Worm (Caenorhabditis elegans) whole organism, L1 larva: Measurements from ENCODE around the gene mlt-3.
A peak's percentile ranks its signal among the peaks of the same experiment; 100 is the strongest.

ENCODE experiments used
- C16A3.4 ChIP-seq: fragments of 150-350 bp; optimal IDR thresholded peaks from 2 replicates; lab custom pipeline; 2014; ENCODE audit warnings: missing biosample characterization, missing genetic modification characterization
- F16B12.6 ChIP-seq: fragments of 150-350 bp; optimal IDR thresholded peaks from 2 replicates; lab custom pipeline; 2014; ENCODE audit warnings: missing biosample characterization, missing genetic modification characterization
- alr-1 ChIP-seq: fragments of 200-800 bp; sonication (Bioruptor generic); optimal IDR thresholded peaks from 2 replicates; lab custom pipeline; 2018; ENCODE audit warnings: borderline replicate concordance, mild to moderate bottlenecking, missing genetic modification characterization, missing compliant biosample characterization
- ama-1 ChIP-seq: fragments of 150-350 bp; optimal IDR thresholded peaks from 2 replicates; lab custom pipeline; 2014
- blmp-1 ChIP-seq: fragments of 150-350 bp; optimal IDR thresholded peaks from 2 replicates; lab custom pipeline; 2014; ENCODE audit warnings: missing biosample characterization, missing genetic modification characterization
- ceh-63 ChIP-seq: fragments of 200-800 bp; sonication (Bioruptor generic); optimal IDR thresholded peaks from 2 replicates; lab custom pipeline; 2018; ENCODE audit warnings: mild to moderate bottlenecking, missing genetic modification characterization, missing compliant biosample characterization
- ceh-82 ChIP-seq, 3 experiments: fragments of 150-350 bp in 1 of 3; sonication (generic microtip) in 2 of 3; optimal IDR thresholded peaks; 2 replicates each; lab custom pipeline; 2014 to 2017; ENCODE audit warnings: missing biosample characterization in 3 of 3, missing genetic modification characterization in 3 of 3
- ceh-90 ChIP-seq: sonication (generic microtip); optimal IDR thresholded peaks from 2 replicates; lab custom pipeline; 2016; ENCODE audit warnings: missing genetic modification characterization, missing compliant biosample characterization
- ces-1 ChIP-seq: fragments of 150-350 bp; optimal IDR thresholded peaks from 2 replicates; lab custom pipeline; 2014; ENCODE audit warnings: missing biosample characterization, missing genetic modification reagents, missing genetic modification characterization
- dpl-1 ChIP-seq, 3 experiments: fragments of 150-350 bp in 2 of 3; sonication (generic microtip) in 1 of 3; optimal IDR thresholded peaks; 2 replicates each; lab custom pipeline; 2014 to 2017; ENCODE audit warnings: missing biosample characterization in 3 of 3, missing genetic modification characterization in 3 of 3, missing genetic modification reagents in 3 of 3
- dsc-1 ChIP-seq: sonication (generic microtip); optimal IDR thresholded peaks from 2 replicates; lab custom pipeline; 2016; ENCODE audit warnings: mild to moderate bottlenecking, missing genetic modification characterization, missing compliant biosample characterization
- efl-1 ChIP-seq, 4 experiments: fragments of 150-350 bp; optimal IDR thresholded peaks in 3 of 4; peaks in 1 of 4; 1 replicate in 1 of 4; 2 replicates in 3 of 4; lab custom pipeline; 2014; ENCODE audit warnings: missing biosample characterization in 2 of 4, missing genetic modification characterization in 2 of 4, missing genetic modification reagents in 2 of 4
- egl-13 ChIP-seq: sonication (generic microtip); optimal IDR thresholded peaks from 2 replicates; lab custom pipeline; 2016; ENCODE audit warnings: missing genotype, missing genetic modification reagents, missing genetic modification characterization, missing compliant biosample characterization
- elt-2 ChIP-seq: sonication (generic microtip); optimal IDR thresholded peaks from 2 replicates; lab custom pipeline; 2016; ENCODE audit warnings: missing genetic modification characterization, mild to moderate bottlenecking, inconsistent platforms, missing compliant biosample characterization, missing genetic modification reagents
- elt-3 ChIP-seq, 6 experiments: fragments of 150-350 bp in 1 of 6; sonication (generic microtip); optimal IDR thresholded peaks; 2 replicates each; lab custom pipeline; 2017 to 2018; ENCODE audit warnings: missing biosample characterization in 6 of 6, missing genetic modification characterization in 6 of 6, inconsistent platforms in 1 of 6
- ets-5 ChIP-seq: fragments of 200-800 bp; sonication (Bioruptor generic); IDR thresholded peaks from 2 replicates; pipeline ENCODE4 v1.3.6; 2022; ENCODE audit warnings: missing genetic modification characterization, missing compliant biosample characterization
- fkh-8 ChIP-seq: sonication (generic microtip); optimal IDR thresholded peaks from 2 replicates; lab custom pipeline; 2016; ENCODE audit warnings: mild to moderate bottlenecking, missing genetic modification characterization, missing compliant biosample characterization
- fos-1 ChIP-seq: fragments of 150-350 bp; optimal IDR thresholded peaks from 2 replicates; lab custom pipeline; 2014; ENCODE audit warnings: missing biosample characterization, missing genetic modification characterization
- hlh-17 ChIP-seq: fragments of 200-800 bp; sonication (Bioruptor generic); optimal IDR thresholded peaks from 2 replicates; lab custom pipeline; 2018; ENCODE audit warnings: missing genetic modification characterization, mild to moderate bottlenecking, missing compliant biosample characterization, moderate library complexity, borderline replicate concordance
- hpl-2 ChIP-seq: fragments of 150-350 bp; optimal IDR thresholded peaks from 2 replicates; lab custom pipeline; 2014; ENCODE audit warnings: missing biosample characterization, missing genetic modification reagents, missing genetic modification characterization
- irx-1 ChIP-seq: sonication (generic microtip); optimal IDR thresholded peaks from 2 replicates; lab custom pipeline; 2016; ENCODE audit warnings: missing genetic modification characterization, missing compliant biosample characterization
- isw-1 ChIP-seq: fragments of 200-800 bp; sonication (Bioruptor generic); IDR thresholded peaks from 2 replicates; pipeline ENCODE4 v1.3.6; 2022; ENCODE audit warnings: missing genetic modification characterization, missing compliant biosample characterization
- jun-1 ChIP-seq: fragments of 150-350 bp; optimal IDR thresholded peaks from 2 replicates; lab custom pipeline; 2014; ENCODE audit warnings: missing biosample characterization, missing genetic modification reagents, missing genetic modification characterization
- lin-35 ChIP-seq, 2 experiments: fragments of 150-350 bp; optimal IDR thresholded peaks; 2 replicates each; lab custom pipeline; 2014; ENCODE audit warnings: missing biosample characterization in 2 of 2, missing genetic modification characterization in 2 of 2, missing genetic modification reagents in 2 of 2
- lin-39 ChIP-seq: fragments of 150-350 bp; optimal IDR thresholded peaks from 2 replicates; lab custom pipeline; 2014; ENCODE audit warnings: missing biosample characterization, missing genetic modification reagents, missing genetic modification characterization
- mep-1 ChIP-seq: fragments of 150-350 bp; optimal IDR thresholded peaks from 2 replicates; lab custom pipeline; 2014; ENCODE audit warnings: missing biosample characterization, missing genetic modification characterization
- nhr-11 ChIP-seq: fragments of 150-350 bp; optimal IDR thresholded peaks from 2 replicates; lab custom pipeline; 2014; ENCODE audit warnings: missing biosample characterization, missing genetic modification characterization
- nhr-19 ChIP-seq: fragments of 200-800 bp; sonication (Bioruptor generic); conservative IDR thresholded peaks from 2 replicates; pipeline ENCODE4 v1.3.6; 2022; ENCODE audit warnings: missing genetic modification characterization, missing compliant biosample characterization
- nhr-20 ChIP-seq: sonication (generic microtip); optimal IDR thresholded peaks from 2 replicates; lab custom pipeline; 2016; ENCODE audit warnings: mild to moderate bottlenecking, missing genetic modification characterization, missing compliant biosample characterization
- nhr-237 ChIP-seq: fragments of 150-350 bp; optimal IDR thresholded peaks from 2 replicates; lab custom pipeline; 2014; ENCODE audit warnings: missing biosample characterization, missing genetic modification characterization
- nhr-47 ChIP-seq: sonication (generic microtip); optimal IDR thresholded peaks from 2 replicates; lab custom pipeline; 2016; ENCODE audit warnings: mild to moderate bottlenecking, missing genetic modification characterization, moderate library complexity, missing compliant biosample characterization
- nhr-71 ChIP-seq: sonication (generic microtip); optimal IDR thresholded peaks from 2 replicates; lab custom pipeline; 2016; ENCODE audit warnings: mild to moderate bottlenecking, missing genetic modification characterization, moderate library complexity, missing compliant biosample characterization
- nhr-84 ChIP-seq: sonication (generic microtip); optimal IDR thresholded peaks from 2 replicates; lab custom pipeline; 2017; ENCODE audit warnings: missing biosample characterization, missing genetic modification characterization
- nhr-85 ChIP-seq: sonication (generic microtip); peaks from one replicate; lab custom pipeline; 2016; ENCODE audit warnings: missing genetic modification characterization, inconsistent platforms, missing compliant biosample characterization
- pqm-1 ChIP-seq: sonication (generic microtip); optimal IDR thresholded peaks from 3 replicates; lab custom pipeline; 2017; ENCODE audit warnings: missing biosample characterization, missing genetic modification characterization
- rnt-1 ChIP-seq: sonication (generic microtip); optimal IDR thresholded peaks from 2 replicates; lab custom pipeline; 2016; ENCODE audit warnings: mild to moderate bottlenecking, missing genetic modification characterization, moderate library complexity, missing compliant biosample characterization
- snpc-4 ChIP-seq: fragments of 150-350 bp; optimal IDR thresholded peaks from 2 replicates; lab custom pipeline; 2014; ENCODE audit warnings: missing biosample characterization, missing genetic modification characterization
- snu-23 ChIP-seq: sonication (generic microtip); optimal IDR thresholded peaks from 2 replicates; lab custom pipeline; 2016; ENCODE audit warnings: missing genetic modification characterization, missing compliant biosample characterization
- sup-37 ChIP-seq: fragments of 200-800 bp; sonication (Bioruptor generic); optimal IDR thresholded peaks from 2 replicates; lab custom pipeline; 2018; ENCODE audit warnings: mild to moderate bottlenecking, missing genetic modification characterization, missing compliant biosample characterization
- unc-86 ChIP-seq: sonication (generic microtip); optimal IDR thresholded peaks from 2 replicates; lab custom pipeline; 2016; ENCODE audit warnings: missing genetic modification characterization, missing compliant biosample characterization
- xbp-1 ChIP-seq: sonication (generic microtip); optimal IDR thresholded peaks from 2 replicates; lab custom pipeline; 2016; ENCODE audit warnings: missing genetic modification characterization, missing compliant biosample characterization
- zag-1 ChIP-seq: fragments of 150-350 bp; optimal IDR thresholded peaks from 2 replicates; lab custom pipeline; 2014; ENCODE audit warnings: missing biosample characterization, missing genetic modification characterization
- ztf-11 ChIP-seq, 2 experiments: sonication (generic microtip); optimal IDR thresholded peaks; 2 replicates each; lab custom pipeline; 2016 to 2017; ENCODE audit warnings: missing genetic modification characterization in 2 of 2, missing biosample characterization in 1 of 2, missing compliant biosample characterization in 1 of 2
- ztf-4 ChIP-seq: fragments of 150-350 bp; optimal IDR thresholded peaks from 2 replicates; lab custom pipeline; 2014; ENCODE audit warnings: missing biosample characterization, missing genetic modification characterization

The mlt-3 gene

ce11 chrIV:12227012-12227411 lies at the start of gene mlt-3:
mlt-3 (minus strand) TSS chrIV:12227112.
- TF ChIP-seq snpc-4 (tag; lab: Kevin White, UChicago) (no peak), blmp-1 (tag; lab: Kevin White, UChicago) (peak; percentile 21), nhr-85 (tag; lab: Kevin White, UChicago) (peak; percentile 20)

ce11 chrIV:12275892-12276291 lies 49.0 kb upstream of the mlt-3 start, which contains the start of gene vps-8:
vps-8 (minus strand) TSS chrIV:12275992.
- no peak for TF ChIP-seq egl-13
- no peak for TF ChIP-seq xbp-1
- TF ChIP-seq fkh-8, result no peak
- no peak for TF ChIP-seq lin-39
- no peak for TF ChIP-seq unc-86 (tag; lab: Kevin White, UChicago)
- no peak for TF ChIP-seq blmp-1 (tag; lab: Kevin White, UChicago)
- TF ChIP-seq ama-1, result no peak
- no peak for TF ChIP-seq ceh-82 (tag; optimal IDR thresholded peaks at IDR 0.05; lab: Kevin White, UChicago)
- no peak for TF ChIP-seq fos-1 (tag; lab: Kevin White, UChicago)
- TF ChIP-seq snpc-4 (tag; lab: Kevin White, UChicago), result no peak
- no peak for TF ChIP-seq ets-5 (GFP tag; lab: Robert Waterston, UW)
- no peak for TF ChIP-seq alr-1
- TF ChIP-seq ceh-90, result no peak
- no peak for TF ChIP-seq nhr-11 (tag; lab: Kevin White, UChicago)
- no peak for TF ChIP-seq zag-1
- TF ChIP-seq pqm-1 (tag; lab: Kevin White, UChicago), result no peak
- no peak for TF ChIP-seq C16A3.4 (tag; lab: Kevin White, UChicago)
- no peak for TF ChIP-seq nhr-47 (tag; lab: Kevin White, UChicago)
- no peak for TF ChIP-seq ceh-63
- no peak for TF ChIP-seq lin-35 (GFP tag; optimal IDR thresholded peaks at IDR 0.05; lab: Kevin White, UChicago)

- TF ChIP-seq nhr-71 (tag; lab: Kevin White, UChicago) (no peak), mep-1 (tag; lab: Kevin White, UChicago) (no peak), efl-1 (optimal IDR thresholded peaks at IDR 0.05; lab: Kevin White, UChicago) (no peak), efl-1 (GFP tag; optimal IDR thresholded peaks at IDR 0.05 in 1 of 2; lab: Kevin White, UChicago) (peak in 1 of 2 experiments; percentile 82), ztf-4 (no peak), elt-2 (tag; lab: Kevin White, UChicago) (peak; percentile 98), irx-1 (tag; lab: Kevin White, UChicago) (no peak)
Measured at ce11 chrIV:12274365-12274764, 47.5 kb upstream of the mlt-3 start.

ce11 chrIV:12270392-12270791 lies 43.5 kb upstream of the mlt-3 start, which contains the start of gene C42C1.3:
C42C1.3 (minus strand) TSS chrIV:12270492.
- TF ChIP-seq nhr-85 (tag; lab: Kevin White, UChicago), result peak; percentile 42
- no peak for TF ChIP-seq ama-1
- no peak for TF ChIP-seq mep-1 (tag; lab: Kevin White, UChicago)
- no peak for TF ChIP-seq C16A3.4 (tag; lab: Kevin White, UChicago)
- no peak for TF ChIP-seq rnt-1
- no peak for TF ChIP-seq blmp-1 (tag; lab: Kevin White, UChicago)

- no peak for TF ChIP-seq lin-39
- TF ChIP-seq hpl-2 (GFP tag; lab: Kevin White, UChicago), result no peak
- TF ChIP-seq nhr-20, result peak; percentile 52
- TF ChIP-seq nhr-19 (GFP tag; lab: Robert Waterston, UW), result peak; percentile 20
- no peak for TF ChIP-seq jun-1 (tag; lab: Kevin White, UChicago)
- peak; percentile 56 to 79 (median 66) for TF ChIP-seq dpl-1 (GFP tag; optimal IDR thresholded peaks at IDR 0.05; lab: Kevin White, UChicago)
- TF ChIP-seq ztf-11 (tag; optimal IDR thresholded peaks at IDR 0.05; lab: Kevin White, UChicago), result no peak
- no peak for TF ChIP-seq hlh-17
- TF ChIP-seq snu-23 (GFP tag; lab: Kevin White, UChicago), result peak; percentile 73
- no peak for TF ChIP-seq ces-1 (GFP tag; lab: Kevin White, UChicago)
- TF ChIP-seq nhr-237 (tag; lab: Kevin White, UChicago), result no peak
- TF ChIP-seq zag-1, result no peak
- TF ChIP-seq egl-13, result no peak
- peak; percentile 70 for TF ChIP-seq blmp-1 (tag; lab: Kevin White, UChicago)
- peak; percentile 38 for TF ChIP-seq isw-1
- peak; percentile 33 for TF ChIP-seq dsc-1 (tag; lab: Kevin White, UChicago)
- no peak for TF ChIP-seq sup-37 (GFP tag; lab: Kevin White, UChicago)
- no peak for TF ChIP-seq elt-2 (tag; lab: Kevin White, UChicago)
- no peak for TF ChIP-seq nhr-84 (tag; lab: Kevin White, UChicago)
- no peak for TF ChIP-seq snpc-4 (tag; lab: Kevin White, UChicago)
- no peak for TF ChIP-seq elt-3 (tag; optimal IDR thresholded peaks at IDR 0.05; lab: Kevin White, UChicago)
- peak; percentile 62 for TF ChIP-seq F16B12.6 (tag; lab: Kevin White, UChicago)
Measured at ce11 chrIV:12268272-12269045, 41.5 kb upstream of the mlt-3 start, which contains the start of the genes ppm-1.H and rpl-34. ppm-1.H (minus strand) TSS chrIV:12268322. rpl-34 (plus strand) TSS chrIV:12268995.
